Worm (Caenorhabditis elegans) whole organism, early embryonic: ENCODE data around the gene srsx-31.

Source experiments
- B0310.2 ChIP-seq: sonication (generic microtip); optimal IDR thresholded peaks from 2 replicates; lab custom pipeline; 2016; ENCODE audit warnings: mild to moderate bottlenecking, missing genetic modification characterization, missing compliant biosample characterization
- aly-1 ChIP-seq: sonication (generic microtip); optimal IDR thresholded peaks from 2 replicates; lab custom pipeline; 2016; ENCODE audit warnings: missing genetic modification characterization, missing compliant biosample characterization
- ama-1 ChIP-seq: fragments of 150-350 bp; optimal IDR thresholded peaks from 2 replicates; lab custom pipeline; 2014
- ceh-13 ChIP-seq: fragments of 200-800 bp; sonication (Bioruptor generic); optimal IDR thresholded peaks from 2 replicates; lab custom pipeline; 2018; ENCODE audit warnings: mild to moderate bottlenecking, missing genetic modification characterization, missing compliant biosample characterization
- ceh-36 ChIP-seq: sonication (generic microtip); optimal IDR thresholded peaks from 2 replicates; lab custom pipeline; 2016; ENCODE audit warnings: missing genetic modification characterization, inconsistent platforms, missing compliant biosample characterization
- ets-7 ChIP-seq: sonication (generic microtip); optimal IDR thresholded peaks from 2 replicates; lab custom pipeline; 2016; ENCODE audit warnings: missing genotype, missing genetic modification characterization, missing compliant biosample characterization
- flt-1 ChIP-seq: fragments of 200-800 bp; sonication (Bioruptor generic); IDR thresholded peaks from 2 replicates; pipeline ENCODE4 v1.3.6; 2022; ENCODE audit warnings: missing genetic modification characterization, missing compliant biosample characterization
- hmg-4 ChIP-seq: fragments of 200-800 bp; sonication (Bioruptor generic); optimal IDR thresholded peaks from 2 replicates; lab custom pipeline; 2018; ENCODE audit warnings: mild to moderate bottlenecking, missing genetic modification characterization, missing compliant biosample characterization
- pes-1 ChIP-seq: fragments of 200-800 bp; sonication (Bioruptor generic); IDR thresholded peaks from 2 replicates; pipeline ENCODE4 v1.3.6; 2022; ENCODE audit warnings: missing genetic modification reagents, missing genetic modification characterization, missing compliant biosample characterization
- scrt-1 ChIP-seq: fragments of 200-800 bp; sonication (Bioruptor generic); IDR thresholded peaks from 2 replicates; pipeline ENCODE4 v1.3.6; 2022; ENCODE audit warnings: missing genetic modification characterization, missing compliant biosample characterization
- tbx-11 ChIP-seq: fragments of 200-800 bp; sonication (Bioruptor generic); IDR thresholded peaks from 2 replicates; pipeline ENCODE4 v1.3.6; 2022; ENCODE audit warnings: missing genetic modification characterization, missing compliant biosample characterization
- tbx-37 ChIP-seq: fragments of 200-800 bp; sonication (Bioruptor generic); conservative IDR thresholded peaks from 2 replicates; pipeline ENCODE4 v1.3.6; 2022; ENCODE audit warnings: missing genetic modification reagents, missing genetic modification characterization, missing compliant biosample characterization
- tra-4 ChIP-seq: sonication (generic microtip); optimal IDR thresholded peaks from 2 replicates; lab custom pipeline; 2017; ENCODE audit warnings: missing genetic modification characterization, missing compliant biosample characterization

ce11 chrV:11260622-11261021 lies 5.7 kb upstream of the srsx-31 start, which contains the start of gene F07B10.7:
- TF ChIP-seq B0310.2 (tag; lab: Kevin White, UChicago), result no peak
- TF ChIP-seq flt-1, result no peak
- no peak for TF ChIP-seq hmg-4 (GFP tag; lab: Kevin White, UChicago)
- no peak for TF ChIP-seq ama-1
- TF ChIP-seq ceh-36 (tag; lab: Kevin White, UChicago), result no peak
- no peak for TF ChIP-seq tbx-37 (GFP tag; lab: Robert Waterston, UW)
- no peak for TF ChIP-seq ceh-13 (GFP tag; lab: Kevin White, UChicago)
- no peak for TF ChIP-seq tra-4 (tag; lab: Kevin White, UChicago)
- no peak for TF ChIP-seq ets-7 (tag; lab: Kevin White, UChicago)
- no peak for TF ChIP-seq scrt-1 (GFP tag; lab: Robert Waterston, UW)
- no peak for TF ChIP-seq aly-1 (tag; lab: Kevin White, UChicago)
- no peak for TF ChIP-seq tbx-11 (GFP tag; lab: Robert Waterston, UW)
- no peak for TF ChIP-seq pes-1 (GFP tag; lab: Robert Waterston, UW)
